2 worm cellular contexts compared by ENCODE assay signal in genomic region chrX:13506493-13506892, ce11.
TF ChIP-seq lines count a peak whose summit lies in the region.

No protein-coding gene starts in this region.

TF ChIP-seq in whole organism, L2 larva, 48 proteins besides CTCF, POLR2A, EP300 and RAD21:
- peak; percentile 5 for TF ChIP-seq sma-9 (GFP tag; optimal IDR thresholded peaks at IDR 0.05; lab: Kevin White, UChicago)
- TF ChIP-seq sma-9 (tag; optimal IDR thresholded peaks at IDR 0.05; lab: Kevin White, UChicago), result no peak
- TF ChIP-seq snpc-4 (tag; optimal IDR thresholded peaks at IDR 0.05; lab: Kevin White, UChicago), result peak; percentile 43
- TF ChIP-seq sma-3 (GFP tag; optimal IDR thresholded peaks at IDR 0.05; lab: Kevin White, UChicago), result no peak

TF ChIP-seq in whole organism, young adult, 124 proteins besides CTCF, POLR2A, EP300 and RAD21:
- TF ChIP-seq snpc-4 (GFP tag; optimal IDR thresholded peaks at IDR 0.05; lab: Kevin White, UChicago), result no peak
- peak in 3 of 4 experiments; percentile 33 to 76 (median 73) for TF ChIP-seq snpc-4 (tag; optimal IDR thresholded peaks at IDR 0.05; lab: Kevin White, UChicago)
- TF ChIP-seq xnd-1 (tag; optimal IDR thresholded peaks at IDR 0.05; lab: Kevin White, UChicago), result no peak
TF ChIP-seq in whole organism, young adult: peak in this region for 1.

Comparison
In these comparisons a context has a peak if more than half of its experiments do, and no peak if none do; other contexts are left out.
1. Of the 3 proteins assayed by ChIP-seq in both whole organism, young adult and whole organism, L2 larva: peak only in whole organism, young adult: none; only in whole organism, L2 larva: none; in both: snpc-4; in neither: 2.